Worm (Caenorhabditis elegans) whole organism, L4/young adult: ENCODE measurements around the gene T28D6.3.

Source experiments
- W03F9.2 ChIP-seq: fragments of 150-350 bp; optimal IDR thresholded peaks from 2 replicates; lab custom pipeline; 2014; ENCODE audit warnings: missing biosample characterization, missing genetic modification characterization
- dao-5 ChIP-seq: sonication (generic microtip); optimal IDR thresholded peaks from 2 replicates; lab custom pipeline; 2016; ENCODE audit warnings: missing genotype, missing genetic modification characterization, moderate library complexity, missing compliant biosample characterization
- him-1 ChIP-seq: sonication (generic microtip); optimal IDR thresholded peaks from 2 replicates; lab custom pipeline; 2016; ENCODE audit warnings: missing genotype, missing genetic modification reagents, missing genetic modification characterization, missing compliant biosample characterization

T28D6.3 gene

DNA sequence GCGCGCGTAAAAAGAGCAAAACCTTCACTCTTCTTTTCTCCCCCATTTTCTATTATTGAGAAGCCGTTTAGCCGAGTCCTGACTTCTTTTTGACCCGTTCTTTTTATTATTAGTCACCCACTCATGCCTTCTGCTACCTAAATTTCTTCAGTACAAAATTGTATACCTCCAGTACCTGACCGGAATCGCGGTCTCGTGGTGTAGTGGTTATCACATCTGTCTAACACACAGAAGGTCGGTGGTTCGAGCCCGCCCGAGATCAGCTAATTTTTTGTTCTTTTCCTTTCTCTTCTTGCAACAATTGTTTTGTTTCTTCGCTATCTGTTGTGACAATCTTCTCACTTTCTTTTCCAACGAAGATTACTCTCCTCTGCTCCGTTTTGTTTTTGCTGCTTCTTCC lies 13.7 kb upstream of the T28D6.3 start:
- no peak for TF ChIP-seq him-1
- TF ChIP-seq dao-5 (tag; lab: Kevin White, UChicago) = no peak
- TF ChIP-seq W03F9.2 (tag; lab: Kevin White, UChicago) = no peak

DNA sequence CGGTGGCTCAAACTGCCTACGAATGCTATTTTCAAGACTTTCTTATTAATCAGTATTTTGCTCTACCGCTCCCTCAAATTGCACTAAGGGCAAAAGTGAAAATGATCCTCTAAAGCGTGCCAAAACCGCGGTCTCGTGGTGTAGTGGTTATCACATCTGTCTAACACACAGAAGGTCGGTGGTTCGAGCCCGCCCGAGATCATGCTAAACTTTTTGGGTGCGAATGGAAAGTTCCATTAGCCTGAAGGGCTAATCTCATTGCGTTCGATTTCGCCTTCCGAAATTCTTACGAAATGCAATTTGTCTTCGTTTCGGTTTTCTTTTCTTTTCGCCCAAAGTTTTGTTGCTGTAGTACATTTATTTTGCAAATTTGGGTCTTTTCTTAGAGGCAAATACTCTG lies 13.1 kb upstream of the T28D6.3 start:
- TF ChIP-seq dao-5 (tag; lab: Kevin White, UChicago) (no peak), him-1 (no peak), W03F9.2 (tag; lab: Kevin White, UChicago) (no peak)

DNA sequence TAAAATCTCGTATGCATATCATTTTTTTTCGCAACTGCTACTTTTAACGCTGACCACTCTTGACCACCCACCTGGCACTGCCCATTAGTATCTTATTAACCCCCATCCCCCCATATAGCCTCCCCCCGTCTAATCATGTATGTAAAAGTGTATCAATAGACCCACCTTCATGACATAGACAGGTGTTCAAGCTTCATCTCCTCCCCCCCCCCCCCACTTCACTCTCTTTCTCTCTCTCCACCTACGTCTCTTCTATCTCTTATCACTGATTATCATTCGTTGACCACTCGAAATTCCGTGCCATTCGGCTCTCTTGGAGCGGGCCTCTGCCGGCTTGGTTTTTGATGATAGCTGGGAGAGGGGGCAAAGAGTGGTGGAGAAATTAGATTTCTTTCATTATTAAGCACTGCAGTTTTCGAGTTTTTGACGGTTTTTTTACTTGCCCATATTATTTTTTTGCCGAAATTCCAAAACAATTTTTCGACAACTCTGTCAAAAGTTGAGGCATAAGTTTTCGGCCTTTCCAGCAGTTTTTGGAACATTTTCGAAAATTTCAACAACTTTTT lies 10.7 kb upstream of the T28D6.3 start:
- no peak for TF ChIP-seq dao-5 (tag; lab: Kevin White, UChicago)
- TF ChIP-seq him-1 = no peak
- TF ChIP-seq W03F9.2 (tag; lab: Kevin White, UChicago) = no peak

DNA sequence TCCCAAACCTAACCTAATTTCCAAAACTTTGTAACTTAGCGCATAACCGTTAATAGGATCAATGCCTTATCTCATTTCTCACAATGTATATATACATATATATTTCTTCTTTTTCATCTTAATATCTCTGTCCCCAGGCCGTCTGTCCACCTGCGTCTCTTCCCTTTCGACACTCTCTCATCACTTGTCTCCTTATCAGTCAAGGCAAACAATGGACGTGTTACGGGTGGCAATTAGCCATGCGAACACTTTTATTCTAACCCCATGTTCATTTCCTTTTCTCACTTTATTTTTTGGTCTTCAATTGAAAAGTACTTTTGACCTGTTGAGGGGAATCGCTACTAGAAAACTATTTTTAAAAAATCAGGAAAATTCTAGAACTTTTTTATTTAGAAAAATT lies 9.1 kb upstream of the T28D6.3 start:
- TF ChIP-seq dao-5 (tag; lab: Kevin White, UChicago) (no peak), W03F9.2 (tag; lab: Kevin White, UChicago) (no peak), him-1 (no peak)

DNA sequence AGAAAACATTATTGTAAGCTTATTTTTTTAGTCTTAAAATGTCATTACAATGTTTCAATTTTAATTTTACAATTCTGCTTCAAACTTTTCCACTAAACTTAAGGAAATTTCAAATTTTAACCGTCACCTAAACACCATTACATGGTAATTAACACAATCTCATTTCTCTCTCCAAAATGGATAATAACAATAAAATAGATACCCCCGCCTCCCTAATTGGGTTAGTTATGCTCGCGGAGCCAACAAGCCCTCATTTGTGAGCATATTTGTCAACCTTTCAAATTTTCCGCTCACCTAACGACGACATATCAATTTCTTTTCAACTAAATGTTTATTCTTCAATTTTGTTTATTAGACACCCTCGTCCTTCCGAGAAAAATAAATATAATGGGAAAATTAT lies 8.3 kb upstream of the T28D6.3 start:
- TF ChIP-seq him-1 (no peak), W03F9.2 (tag; lab: Kevin White, UChicago) (no peak), dao-5 (tag; lab: Kevin White, UChicago) (no peak)

DNA sequence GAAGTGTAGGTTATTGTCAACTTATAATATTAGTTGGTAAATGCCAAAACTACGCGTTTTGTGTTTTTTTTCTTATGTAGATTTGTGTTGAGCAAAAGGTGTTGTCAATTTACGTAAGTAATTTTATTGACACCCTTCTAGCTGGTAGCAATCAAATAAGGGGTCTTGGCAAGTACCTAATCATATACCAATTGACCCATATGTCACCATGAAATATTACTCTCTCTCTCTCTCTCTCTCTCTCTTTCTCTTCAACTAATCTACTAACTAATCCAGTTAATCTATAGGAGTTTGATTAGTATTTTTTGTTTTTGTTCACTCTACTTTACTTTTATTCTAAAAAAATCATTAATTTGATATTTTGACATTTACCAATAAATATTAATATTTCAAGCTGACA lies 7.1 kb upstream of the T28D6.3 start:
- no peak for TF ChIP-seq dao-5 (tag; lab: Kevin White, UChicago)
- TF ChIP-seq him-1 = no peak
- no peak for TF ChIP-seq W03F9.2 (tag; lab: Kevin White, UChicago)

DNA sequence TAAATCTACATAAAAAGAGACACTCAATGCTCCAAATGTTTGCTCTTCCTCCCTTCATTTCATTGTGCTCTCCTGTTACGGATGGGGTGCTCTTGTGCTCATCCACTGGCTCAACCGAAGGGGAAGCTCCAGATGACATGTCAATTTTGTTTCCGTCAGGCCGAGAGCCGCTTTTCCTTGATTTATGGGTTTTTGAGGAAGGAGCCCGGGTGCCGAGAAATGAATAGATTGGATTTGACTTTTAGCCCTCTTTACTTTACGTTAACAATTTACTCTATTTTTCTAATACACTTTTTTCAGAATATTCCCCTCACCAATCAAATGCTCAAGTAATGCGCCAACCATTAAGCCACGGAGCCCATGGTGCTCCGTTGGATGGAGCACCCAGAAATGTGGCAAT lies 6.4 kb upstream of the T28D6.3 start, which contains the start of gene T28D6.4:
T28D6.4 (plus strand) TSS at position 301 of the 400 bp plus-strand sequence.
- TF ChIP-seq W03F9.2 (tag; lab: Kevin White, UChicago) = no peak
- TF ChIP-seq dao-5 (tag; lab: Kevin White, UChicago) = no peak
- TF ChIP-seq him-1 = no peak

DNA sequence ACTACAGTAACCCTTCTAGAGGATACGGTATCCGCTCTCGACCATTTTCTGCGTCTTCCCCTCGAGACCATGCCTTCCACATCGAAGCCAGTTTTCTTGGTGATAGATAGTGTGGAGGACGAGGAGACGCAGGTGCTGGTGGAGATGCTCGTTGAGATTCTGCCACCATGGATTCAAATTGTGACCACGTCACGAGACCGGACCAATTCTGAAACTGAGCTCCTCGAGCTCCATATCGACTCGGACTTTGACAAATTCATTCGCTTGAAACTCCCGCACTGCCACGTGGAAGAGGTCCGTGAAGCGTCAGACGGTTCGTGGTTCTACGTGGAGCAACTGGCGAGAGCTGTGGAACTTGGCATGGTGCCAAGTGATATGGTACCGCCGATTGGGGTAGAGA lies 5.2 kb upstream of the T28D6.3 start:
- TF ChIP-seq W03F9.2 (tag; lab: Kevin White, UChicago) (no peak), him-1 (no peak), dao-5 (tag; lab: Kevin White, UChicago) (no peak)

DNA sequence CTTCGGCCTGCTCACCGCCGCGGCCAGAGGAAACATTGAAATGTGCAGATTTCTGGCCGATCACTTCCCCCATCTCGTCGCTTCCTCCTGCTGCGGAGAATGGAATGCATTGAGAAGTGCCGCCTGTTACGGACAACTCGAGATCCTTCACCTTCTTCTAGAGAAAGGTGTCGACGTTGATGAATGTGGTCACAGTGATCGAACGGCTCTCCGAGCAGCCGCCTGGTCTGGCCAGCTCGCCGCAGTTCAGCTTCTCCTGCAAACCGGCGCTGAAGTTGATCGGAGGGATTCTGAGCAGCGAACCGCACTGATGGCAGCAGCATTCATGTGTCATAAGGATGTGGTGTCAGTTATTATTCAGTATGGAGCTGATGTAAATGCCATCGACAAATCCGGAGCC lies 3.7 kb upstream of the T28D6.3 start:
- no peak for TF ChIP-seq W03F9.2 (tag; lab: Kevin White, UChicago)
- no peak for TF ChIP-seq dao-5 (tag; lab: Kevin White, UChicago)
- no peak for TF ChIP-seq him-1

DNA sequence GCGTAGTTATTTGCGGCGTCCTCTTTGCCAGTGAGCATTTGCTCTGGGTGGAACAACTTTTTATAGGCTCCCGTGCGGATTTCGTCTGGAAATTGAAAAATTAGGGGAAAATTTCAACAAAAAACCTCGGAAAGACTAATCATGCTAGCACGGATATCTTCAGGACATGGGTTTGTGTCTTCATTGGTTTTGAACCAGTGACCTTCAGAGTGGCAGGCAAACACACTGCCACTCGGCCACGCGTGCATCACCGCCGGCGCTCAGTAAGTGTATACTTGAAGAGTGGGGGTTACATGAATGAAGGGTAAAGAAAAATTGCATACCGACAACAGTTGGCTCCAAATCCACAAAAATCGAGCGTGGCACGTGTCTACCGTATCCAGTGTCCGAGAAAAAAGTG lies 4.7 kb downstream of the T28D6.3 start:
- no peak for TF ChIP-seq W03F9.2 (tag; lab: Kevin White, UChicago)
- TF ChIP-seq dao-5 (tag; lab: Kevin White, UChicago) = no peak
- TF ChIP-seq him-1 = peak; percentile 71

DNA sequence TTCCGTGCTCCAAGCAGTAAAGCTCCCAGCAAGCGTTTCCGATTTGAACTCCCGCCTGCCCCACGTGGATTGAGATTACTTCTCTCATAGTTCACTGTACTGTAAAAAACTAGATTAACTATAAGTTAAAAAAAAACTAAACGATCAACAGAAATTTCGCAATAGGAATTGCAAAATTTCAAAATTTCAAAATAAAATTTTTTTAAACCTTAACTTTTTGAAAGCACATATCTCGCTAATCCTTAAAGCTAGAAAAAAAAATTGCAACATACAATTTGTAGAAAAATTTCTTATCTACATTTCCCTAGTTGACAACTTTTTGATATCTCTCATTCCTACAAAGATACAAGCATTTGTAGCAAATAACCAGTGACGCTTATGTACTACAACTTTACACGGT lies 5.1 kb downstream of the T28D6.3 start, which contains the start of gene tba-7:
tba-7 (minus strand) TSS at position 101 of the 400 bp plus-strand sequence.
- no peak for TF ChIP-seq him-1
- TF ChIP-seq dao-5 (tag; lab: Kevin White, UChicago) = no peak
- TF ChIP-seq W03F9.2 (tag; lab: Kevin White, UChicago) = no peak

DNA sequence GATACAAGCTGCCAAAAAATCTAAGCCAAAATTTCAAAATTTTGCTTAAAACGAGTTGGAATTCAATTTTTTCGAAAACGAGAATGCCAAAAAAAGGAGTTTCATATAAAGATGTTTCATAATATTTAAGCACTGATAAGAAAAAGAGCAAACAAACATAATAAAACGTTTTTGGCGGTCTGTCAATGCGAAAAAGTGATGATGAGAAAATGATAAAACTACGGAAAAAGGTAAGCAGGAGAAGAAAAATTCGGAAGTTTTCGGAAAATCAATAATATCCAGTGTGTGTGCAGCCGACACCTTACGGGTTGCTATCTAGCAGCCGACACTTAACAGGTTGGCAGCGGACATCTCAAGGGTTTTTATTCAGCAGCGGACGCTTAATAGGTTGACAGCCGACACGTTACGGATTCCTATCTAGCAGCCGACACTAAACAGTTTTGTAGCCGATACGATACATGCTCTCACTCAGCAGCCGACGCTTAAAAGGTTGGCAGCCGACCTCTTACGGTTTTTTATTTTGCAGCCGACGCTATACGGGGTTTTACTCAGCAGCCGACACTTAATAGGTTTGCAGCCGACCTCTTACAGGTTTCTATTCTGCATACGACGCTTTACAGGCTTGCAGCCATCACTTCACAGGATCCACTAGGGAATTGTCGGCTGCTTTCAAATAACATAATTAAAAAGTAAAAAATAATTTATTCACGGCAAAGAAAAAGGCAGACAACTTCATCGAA lies 5.8 kb downstream of the T28D6.3 start:
- TF ChIP-seq dao-5 (tag; lab: Kevin White, UChicago) (no peak), W03F9.2 (tag; lab: Kevin White, UChicago) (no peak), him-1 (no peak)

DNA sequence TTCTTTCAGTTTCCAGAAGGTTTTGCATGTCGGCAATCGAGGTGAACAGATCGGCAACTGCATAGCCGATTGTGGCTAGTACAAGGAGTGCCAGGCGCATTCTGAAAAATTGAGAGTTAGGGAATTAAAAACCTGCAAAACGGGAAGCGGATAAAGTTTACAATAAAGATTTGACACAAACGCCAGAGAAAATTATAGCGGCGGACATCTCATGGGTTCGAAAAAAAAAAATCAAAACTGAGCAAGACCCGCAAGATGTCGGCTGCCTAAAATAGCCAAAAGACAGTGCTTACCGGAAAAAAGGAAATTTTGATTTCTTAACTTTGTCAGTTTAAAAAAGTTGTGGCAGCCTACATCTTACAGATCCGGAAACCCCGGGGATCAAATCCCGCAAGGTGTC lies 11.3 kb downstream of the T28D6.3 start, which contains the start of gene dpy-18:
dpy-18 (minus strand) TSS at position 101 of the 400 bp plus-strand sequence.
- no peak for TF ChIP-seq him-1
- no peak for TF ChIP-seq W03F9.2 (tag; lab: Kevin White, UChicago)
- no peak for TF ChIP-seq dao-5 (tag; lab: Kevin White, UChicago)

DNA sequence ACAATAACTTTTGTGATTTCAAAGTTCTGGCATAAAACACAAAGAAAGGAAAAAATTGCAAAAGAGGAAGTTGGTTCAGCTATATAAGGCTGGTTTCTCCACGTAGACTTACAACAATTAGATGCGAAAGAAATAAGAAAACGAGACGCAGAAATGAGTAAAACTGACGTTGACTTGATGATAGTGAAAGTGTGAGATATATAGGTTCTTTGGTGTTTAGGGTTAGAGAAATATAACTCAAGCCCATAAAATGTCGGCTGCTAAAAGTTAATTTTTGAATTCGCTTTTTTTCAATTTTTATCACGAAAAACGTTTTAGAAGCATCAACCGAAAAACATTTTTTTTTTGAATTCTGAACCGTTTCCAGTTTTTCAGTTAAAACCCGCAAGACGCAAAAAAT lies 11.9 kb downstream of the T28D6.3 start:
- TF ChIP-seq him-1 (no peak), dao-5 (tag; lab: Kevin White, UChicago) (no peak), W03F9.2 (tag; lab: Kevin White, UChicago) (no peak)
